Fruit fly (Drosophila melanogaster): ENCODE data around the gene CG42613.
A peak's percentile ranks its signal among the peaks of the same experiment; 100 is the strongest.

The CG42613 gene

dm6 chr3R:18928918-18929705 is at the start of gene CG42613 (continued):
- TF ChIP-seq CG4360 (GFP tag; IDR thresholded peaks at IDR 0.05) (peak; percentile 42; the same call in 1 of the 2 replicates), CG11456 (GFP tag; IDR thresholded peaks at IDR 0.05) (peak; percentile 83), otp (GFP tag; IDR thresholded peaks at IDR 0.05) (peak; percentile 77; the same call in 2 of the 3 replicates), CG3407 (GFP tag; optimal IDR thresholded peaks at IDR 0.05) (peak; percentile 79), CG13894 (tag; optimal IDR thresholded peaks at IDR 0.05) (no peak), CG4328 (GFP tag; optimal IDR thresholded peaks at IDR 0.05) (no peak), gt (GFP tag; IDR thresholded peaks at IDR 0.05) (no peak; the same call in 1 of the 2 replicates), Adf1 (GFP tag; IDR thresholded peaks at IDR 0.05) (peak; percentile 61; the same call in 1 of the 2 replicates), CG16863 (GFP tag; optimal IDR thresholded peaks at IDR 0.05) (no peak), sens-2 (GFP tag; IDR thresholded peaks at IDR 0.05) (0 out of 2 replicates have a peak, but pooled peaks have one; percentile 47), Ets97D (GFP tag; optimal IDR thresholded peaks at IDR 0.05) (peak; percentile 95), CG1024 (GFP tag; IDR thresholded peaks at IDR 0.05) (peak; percentile 61), CG31388 (GFP tag; optimal IDR thresholded peaks at IDR 0.05) (no peak), Atf3 (GFP tag; optimal IDR thresholded peaks at IDR 0.05) (no peak), CG2712 (tag; optimal IDR thresholded peaks at IDR 0.05) (peak; percentile 44), hbn (GFP tag; IDR thresholded peaks at IDR 0.05; ENCODE audit: partially characterized antibody) (peak; percentile 21), CG11560 (tag; IDR thresholded peaks at IDR 0.05) (peak; percentile 49; the same call in 1 of the 3 replicates), Stat92E (GFP tag; optimal IDR thresholded peaks at IDR 0.05) (no peak), CG11723 (GFP tag; optimal IDR thresholded peaks at IDR 0.05) (peak; percentile 57), CG6254 (GFP tag; optimal IDR thresholded peaks at IDR 0.05) (peak; percentile 40), amos (GFP tag; IDR thresholded peaks at IDR 0.05; ENCODE audit: partially characterized antibody) (peak; percentile 63), Hsf (GFP tag; optimal IDR thresholded peaks at IDR 0.05) (peak; percentile 64), PHDP (tag; optimal IDR thresholded peaks at IDR 0.05) (peak; percentile 52), CG2202 (tag; optimal IDR thresholded peaks at IDR 0.05) (peak; percentile 56), br (optimal IDR thresholded peaks at IDR 0.05) (no peak), Scr (GFP tag; IDR thresholded peaks at IDR 0.05; ENCODE audit: partially characterized antibody) (peak; percentile 57), ems (GFP tag; optimal IDR thresholded peaks at IDR 0.05) (peak; percentile 51), CG7357 (GFP tag; IDR thresholded peaks at IDR 0.05) (no peak), ac (GFP tag; optimal IDR thresholded peaks at IDR 0.05) (no peak), CG4282 (GFP tag; optimal IDR thresholded peaks at IDR 0.05) (peak; percentile 37), kah (GFP tag; optimal IDR thresholded peaks at IDR 0.05) (no peak), CG6272 (GFP tag; IDR thresholded peaks at IDR 0.05) (peak; percentile 23; the same call in 1 of the 2 replicates), CG12299 (tag; optimal IDR thresholded peaks at IDR 0.05) (no peak), CG14441 (GFP tag; IDR thresholded peaks at IDR 0.05) (peak; percentile 63), pan (optimal IDR thresholded peaks at IDR 0.05) (no peak), pan (GFP tag; optimal IDR thresholded peaks at IDR 0.05 in 1 of 2, IDR thresholded peaks at IDR 0.05 in 1 of 2) (peak in 1 of 2 experiments; percentile 40), Ada2b (GFP tag; IDR thresholded peaks at IDR 0.05) (peak; percentile 40; the same call in 1 of the 2 replicates), CG12942 (GFP tag; optimal IDR thresholded peaks at IDR 0.05) (peak; percentile 34), CG5245 (GFP tag; optimal IDR thresholded peaks at IDR 0.05) (peak; percentile 61), CG1602 (GFP tag; optimal IDR thresholded peaks at IDR 0.05) (no peak), tup (GFP tag; optimal IDR thresholded peaks at IDR 0.05) (no peak), pum (GFP tag; optimal IDR thresholded peaks at IDR 0.05) (peak; percentile 16), CG4707 (GFP tag; optimal IDR thresholded peaks at IDR 0.05) (peak; percentile 64), Dad (GFP tag; optimal IDR thresholded peaks at IDR 0.05) (peak; percentile 72), Fer2 (tag; optimal IDR thresholded peaks at IDR 0.05) (peak; percentile 35), gcm (GFP tag; optimal IDR thresholded peaks at IDR 0.05) (peak; percentile 48), CG15696 (tag; optimal IDR thresholded peaks at IDR 0.05) (no peak), btn (GFP tag; optimal IDR thresholded peaks at IDR 0.05) (no peak), CG17359 (tag; optimal IDR thresholded peaks at IDR 0.05) (peak; percentile 72)
